Worm (Caenorhabditis elegans): ENCODE data around the gene best-24.

ce11 chrIII:7952077-7952765 is 51.4 kb downstream of the best-24 start, which contains the start of gene C29E4.15:
- TF ChIP-seq med-1 (GFP tag; optimal IDR thresholded peaks at IDR 0.05; ENCODE audit: insufficient read depth): no peak
- no peak for TF ChIP-seq klf-2 (GFP tag; conservative IDR thresholded peaks at IDR 0.05)
- TF ChIP-seq ztf-29 (GFP tag; IDR thresholded peaks at IDR 0.05): no peak
- TF ChIP-seq T22C8.4 (GFP tag; IDR thresholded peaks at IDR 0.05): no peak
